Fruit fly (Drosophila melanogaster) ovary, adult (tissue): ENCODE results near the gene CG34309.

Experiments used
- CG17801 ChIP-seq: fragments of 200-800 bp; optimal IDR thresholded peaks from 2 replicates; lab custom pipeline; 2019; ENCODE audit warnings: missing biosample characterization, mild to moderate bottlenecking, missing genetic modification characterization, moderate library complexity; ENCODE audit not compliant: partially characterized antibody

CG34309 gene

dm6 chr3R:13404841-13405441, 32.5 kb downstream of the CG34309 start, which contains the start of gene yellow-e3:
Gene yellow-e3 (minus strand): TSS chr3R:13404870.
- no peak for TF ChIP-seq CG17801 (GFP tag; lab: Kevin White, UChicago)

- TF ChIP-seq CG17801 (GFP tag; lab: Kevin White, UChicago) = no peak
Observed at dm6 chr3R:13406898-13407297, 34.5 kb downstream of the CG34309 start, which contains the start of gene yellow-e2. Gene yellow-e2 (minus strand): TSS chr3R:13406998.

- no peak for TF ChIP-seq CG17801 (GFP tag; lab: Kevin White, UChicago)
Observed at dm6 chr3R:13412704-13413103, 40.3 kb downstream of the CG34309 start.

dm6 chr3R:13415186-13415585, 42.8 kb downstream of the CG34309 start, which contains the start of gene yellow-e:
Gene yellow-e (minus strand): TSS chr3R:13415286.
- TF ChIP-seq CG17801 (GFP tag; lab: Kevin White, UChicago) = no peak

- TF ChIP-seq CG17801 (GFP tag; lab: Kevin White, UChicago) = no peak
Observed at dm6 chr3R:13417067-13417595, 44.7 kb downstream of the CG34309 start.

- TF ChIP-seq CG17801 (GFP tag; lab: Kevin White, UChicago) = no peak
Observed at dm6 chr3R:13419979-13420378, 47.5 kb downstream of the CG34309 start, which contains the start of gene Ir87a. Gene Ir87a (plus strand): TSS chr3R:13420279.

dm6 chr3R:13422178-13422577, 49.7 kb downstream of the CG34309 start:
- no peak for TF ChIP-seq CG17801 (GFP tag; lab: Kevin White, UChicago)
